Worm (Caenorhabditis elegans): ENCODE measurements around the gene F14H8.2.

- no peak for TF ChIP-seq pha-4 (tag; optimal IDR thresholded peaks at IDR 0.05)
- no peak for TF ChIP-seq snpc-4 (tag; optimal IDR thresholded peaks at IDR 0.05)
- TF ChIP-seq fkh-10 (GFP tag; optimal IDR thresholded peaks at IDR 0.05) = no peak
Observed at ce11 chrV:14992627-14993117, 27.5 kb downstream of the F14H8.2 start, which contains the start of gene T01C3.3.
